Fruit fly (Drosophila melanogaster): Measurements from ENCODE around the gene ush.

Gene ush

dm6 chr2L:490150-491095, 14.4 kb downstream of the ush start (continued):
- TF ChIP-seq gem (tag; optimal IDR thresholded peaks at IDR 0.05) (peak; percentile 58), Bteb2 (GFP tag; optimal IDR thresholded peaks at IDR 0.05) (no peak), slp2 (GFP tag; optimal IDR thresholded peaks at IDR 0.05) (peak; percentile 72), pzg (GFP tag; optimal IDR thresholded peaks at IDR 0.05) (peak; percentile 90), H2.0 (GFP tag; IDR thresholded peaks at IDR 0.05) (peak; percentile 51; the same call in 1 of the 2 replicates), CG1603 (tag; optimal IDR thresholded peaks at IDR 0.05) (peak; percentile 57), GATAe (GFP tag; conservative IDR thresholded peaks at IDR 0.05) (no peak), caup (GFP tag; optimal IDR thresholded peaks at IDR 0.05; ENCODE audit: severe bottlenecking) (peak; percentile 56), vfl (GFP tag; optimal IDR thresholded peaks at IDR 0.05) (peak; percentile 52), CG10543 (GFP tag; optimal IDR thresholded peaks at IDR 0.05) (peak; percentile 54), Dad (GFP tag; optimal IDR thresholded peaks at IDR 0.05) (peak; percentile 59), lab (GFP tag; optimal IDR thresholded peaks at IDR 0.05) (peak; percentile 78), CG16779 (GFP tag; IDR thresholded peaks at IDR 0.05) (peak; percentile 64), CG10366 (GFP tag; IDR thresholded peaks at IDR 0.05) (peak; percentile 63), Mad (GFP tag; optimal IDR thresholded peaks at IDR 0.05) (peak; percentile 59), corto (GFP tag; optimal IDR thresholded peaks at IDR 0.05) (peak; percentile 68), al (GFP tag; IDR thresholded peaks at IDR 0.05) (peak; percentile 36; the same call in 1 of the 2 replicates), ara (GFP tag; IDR thresholded peaks at IDR 0.05) (peak; percentile 26; the same call in 1 of the 2 replicates), trh (GFP tag; optimal IDR thresholded peaks at IDR 0.05) (peak; percentile 52), CG9797 (GFP tag; optimal IDR thresholded peaks at IDR 0.05) (peak; percentile 25), gt (GFP tag; IDR thresholded peaks at IDR 0.05) (no peak), ATbp (GFP tag; optimal IDR thresholded peaks at IDR 0.05) (peak; percentile 41), Hey (tag; optimal IDR thresholded peaks at IDR 0.05) (no peak), CG9932 (GFP tag; IDR thresholded peaks at IDR 0.05) (peak; percentile 84), ap (GFP tag; IDR thresholded peaks at IDR 0.05) (no peak), CG8478 (optimal IDR thresholded peaks at IDR 0.05) (no peak), unc-4 (GFP tag; IDR thresholded peaks at IDR 0.05; ENCODE audit: partially characterized antibody) (peak; percentile 61), tll (GFP tag; optimal IDR thresholded peaks at IDR 0.05) (peak in 1 of 2 experiments; percentile 11), Sry-δ (GFP tag; optimal IDR thresholded peaks at IDR 0.05) (peak; percentile 64), sima (GFP tag; optimal IDR thresholded peaks at IDR 0.05) (peak; percentile 56), rib (GFP tag; IDR thresholded peaks at IDR 0.05) (peak; percentile 70; the same call in 1 of the 2 replicates), CG2712 (tag; optimal IDR thresholded peaks at IDR 0.05) (peak; percentile 60), Lhr (GFP tag; optimal IDR thresholded peaks at IDR 0.05) (peak; percentile 97), CG2678 (tag; optimal IDR thresholded peaks at IDR 0.05) (no peak), H15 (GFP tag; IDR thresholded peaks at IDR 0.05) (peak; percentile 68; the same call in 2 of the 3 replicates), CG12236 (GFP tag; optimal IDR thresholded peaks at IDR 0.05) (peak; percentile 61), chinmo (GFP tag; IDR thresholded peaks at IDR 0.05; ENCODE audit: partially characterized antibody) (peak; percentile 81; the same call in 2 of the 4 replicates), wek (GFP tag; optimal IDR thresholded peaks at IDR 0.05) (peak; percentile 56), B-H2 (GFP tag; optimal IDR thresholded peaks at IDR 0.05) (peak; percentile 76), CG10321 (GFP tag; IDR thresholded peaks at IDR 0.05) (0 out of 2 replicates have a peak, but pooled peaks have one; percentile 45), hth (optimal IDR thresholded peaks at IDR 0.05) (no peak), tna (GFP tag; IDR thresholded peaks at IDR 0.05; ENCODE audit: partially characterized antibody) (0 out of 2 replicates have a peak, but pooled peaks have one; percentile 24), CG34376 (GFP tag; optimal IDR thresholded peaks at IDR 0.05) (peak; percentile 67), CG8388 (GFP tag; optimal IDR thresholded peaks at IDR 0.05) (peak; percentile 14), CG7372 (GFP tag; IDR thresholded peaks at IDR 0.05) (peak; percentile 62), CG2875 (GFP tag; optimal IDR thresholded peaks at IDR 0.05) (no peak), Stat92E (GFP tag; optimal IDR thresholded peaks at IDR 0.05) (peak in 1 of 3 experiments; percentile 72)

Measured in whole organism, embryonic.